Fruit fly (Drosophila melanogaster): ENCODE measurements around the gene TTLL6B.

Gene TTLL6B

DNA sequence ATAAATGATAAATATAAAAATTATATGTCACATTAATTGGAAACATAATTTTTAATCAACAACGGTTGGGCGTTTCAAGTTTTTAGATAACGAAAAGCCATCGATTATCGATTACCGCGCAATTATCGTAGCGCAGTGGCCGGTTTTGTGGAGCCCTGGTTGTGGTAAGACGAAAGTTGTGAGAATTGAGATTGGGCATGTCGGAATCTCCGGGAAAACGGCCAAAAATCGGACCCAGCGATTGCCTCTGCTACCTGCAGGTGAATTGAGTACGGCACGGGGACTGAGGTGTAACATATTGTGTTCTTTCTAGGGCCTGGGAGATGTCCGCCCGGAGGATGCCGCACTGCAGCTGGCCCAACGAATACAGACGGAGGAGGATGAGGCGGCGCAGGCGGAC, 32.8 kb upstream of the TTLL6B start, which contains the start of gene CG3368:
CG3368 (plus strand) TSS at position 136 of the 400 bp plus-strand sequence.
- no peak for TF ChIP-seq Sp1 (GFP tag; optimal IDR thresholded peaks at IDR 0.05)
- TF ChIP-seq woc (GFP tag; optimal IDR thresholded peaks at IDR 0.05) = no peak
- TF ChIP-seq sage (GFP tag; optimal IDR thresholded peaks at IDR 0.05) = no peak
- no peak for TF ChIP-seq Hr83 (GFP tag; optimal IDR thresholded peaks at IDR 0.05; ENCODE audit: poor library complexity, severe bottlenecking)
- no peak for TF ChIP-seq Dfd (GFP tag; optimal IDR thresholded peaks at IDR 0.05)
- TF ChIP-seq GATAd (GFP tag; optimal IDR thresholded peaks at IDR 0.05) = no peak
- TF ChIP-seq dmrt93B (GFP tag; optimal IDR thresholded peaks at IDR 0.05) = no peak
- TF ChIP-seq dl (GFP tag; optimal IDR thresholded peaks at IDR 0.05; ENCODE audit: insufficient read depth in 1 of 2, partially characterized antibody in 2 of 2) = no peak
- no peak for TF ChIP-seq pan (optimal IDR thresholded peaks at IDR 0.05)
- no peak for TF ChIP-seq Mio (GFP tag; optimal IDR thresholded peaks at IDR 0.05)
- TF ChIP-seq foxo (GFP tag; optimal IDR thresholded peaks at IDR 0.05) = no peak

DNA sequence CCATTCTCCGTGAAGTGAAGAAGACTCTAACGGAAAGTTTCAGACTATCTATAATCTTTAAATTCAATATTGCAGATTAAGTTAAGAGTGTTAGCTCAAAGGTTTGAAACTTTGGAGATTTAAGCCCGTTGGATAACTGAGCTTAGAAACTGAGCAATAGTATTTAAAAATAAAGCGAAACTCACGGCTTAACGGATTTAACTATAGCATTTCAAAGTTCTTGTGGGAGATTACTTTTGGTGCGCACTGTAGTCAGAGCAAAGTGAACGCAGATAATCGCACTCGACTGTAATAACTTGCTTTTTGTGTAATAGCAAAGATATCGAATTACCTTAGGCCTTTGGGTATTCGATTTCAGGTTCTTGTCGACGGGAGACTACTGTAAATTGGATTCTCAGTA, 31.5 kb upstream of the TTLL6B start, which contains the start of gene mrt:
mrt (minus strand) TSS at position 376 of the 400 bp plus-strand sequence.
- TF ChIP-seq CG9705 (GFP tag; optimal IDR thresholded peaks at IDR 0.05) (peak; percentile 9), usp (GFP tag; optimal IDR thresholded peaks at IDR 0.05) (no peak), psq (GFP tag; optimal IDR thresholded peaks at IDR 0.05) (peak; percentile 28), h (GFP tag; optimal IDR thresholded peaks at IDR 0.05) (peak; percentile 57), dmrt93B (GFP tag; optimal IDR thresholded peaks at IDR 0.05) (peak; percentile 23), Hnf4 (GFP tag; optimal IDR thresholded peaks at IDR 0.05) (peak; percentile 64), Dif (GFP tag; optimal IDR thresholded peaks at IDR 0.05; ENCODE audit: partially characterized antibody) (no peak), Hr83 (GFP tag; optimal IDR thresholded peaks at IDR 0.05; ENCODE audit: poor library complexity, severe bottlenecking) (peak; percentile 1), sage (GFP tag; optimal IDR thresholded peaks at IDR 0.05) (no peak), CG32264 (GFP tag; optimal IDR thresholded peaks at IDR 0.05) (no peak), rgr (GFP tag; optimal IDR thresholded peaks at IDR 0.05) (peak; percentile 58), Vsx2 (GFP tag; optimal IDR thresholded peaks at IDR 0.05; ENCODE audit: partially characterized antibody) (no peak), lola (GFP tag; optimal IDR thresholded peaks at IDR 0.05) (no peak), Sp1 (GFP tag; optimal IDR thresholded peaks at IDR 0.05) (peak; percentile 34), woc (GFP tag; optimal IDR thresholded peaks at IDR 0.05) (peak; percentile 89), Mio (GFP tag; optimal IDR thresholded peaks at IDR 0.05) (no peak), Jra (GFP tag; optimal IDR thresholded peaks at IDR 0.05) (no peak), HLH106 (tag; optimal IDR thresholded peaks at IDR 0.05) (peak; percentile 61), CrebA (GFP tag; optimal IDR thresholded peaks at IDR 0.05; ENCODE audit: borderline replicate concordance) (no peak), N (GFP tag; optimal IDR thresholded peaks at IDR 0.05) (no peak), tai (GFP tag; optimal IDR thresholded peaks at IDR 0.05) (no peak), fru (GFP tag; optimal IDR thresholded peaks at IDR 0.05) (peak; percentile 73), pan (optimal IDR thresholded peaks at IDR 0.05) (no peak), sv (GFP tag; optimal IDR thresholded peaks at IDR 0.05) (peak; percentile 39), brk (GFP tag; optimal IDR thresholded peaks at IDR 0.05) (no peak), GATAd (GFP tag; optimal IDR thresholded peaks at IDR 0.05) (no peak), OdsH (GFP tag; optimal IDR thresholded peaks at IDR 0.05) (peak; percentile 47), dsf (GFP tag; optimal IDR thresholded peaks at IDR 0.05; ENCODE audit: borderline replicate concordance) (no peak), Hr78 (GFP tag; optimal IDR thresholded peaks at IDR 0.05) (no peak), foxo (GFP tag; optimal IDR thresholded peaks at IDR 0.05) (peak in 1 of 2 experiments; percentile 73), dl (GFP tag; optimal IDR thresholded peaks at IDR 0.05; ENCODE audit: insufficient read depth in 1 of 2, partially characterized antibody in 2 of 2) (no peak), Rel (GFP tag; optimal IDR thresholded peaks at IDR 0.05) (no peak), Rel (tag; optimal IDR thresholded peaks at IDR 0.05) (no peak), br (GFP tag; optimal IDR thresholded peaks at IDR 0.05) (peak; percentile 42), ey (GFP tag; optimal IDR thresholded peaks at IDR 0.05) (peak; percentile 62)

DNA sequence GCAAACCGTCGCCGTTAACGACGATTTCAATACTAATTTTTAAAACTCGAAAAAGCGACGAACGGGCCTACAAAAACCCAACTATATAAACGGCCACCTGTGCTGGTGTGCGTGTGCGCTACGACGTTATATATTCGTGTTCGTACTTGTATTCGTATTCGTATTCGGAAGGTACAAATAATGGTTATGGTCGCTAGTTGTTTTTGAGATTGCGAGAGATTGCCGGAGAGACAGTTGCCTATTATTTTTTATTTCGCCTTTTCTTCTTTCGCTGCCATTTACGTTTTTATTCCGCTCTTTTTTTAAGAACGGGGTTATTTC, 31.0 kb upstream of the TTLL6B start:
- no peak for TF ChIP-seq Dfd (GFP tag; optimal IDR thresholded peaks at IDR 0.05)
- no peak for TF ChIP-seq CG32264 (GFP tag; optimal IDR thresholded peaks at IDR 0.05)
- no peak for TF ChIP-seq GATAd (GFP tag; optimal IDR thresholded peaks at IDR 0.05)
- TF ChIP-seq jim (GFP tag; optimal IDR thresholded peaks at IDR 0.05) = no peak
- TF ChIP-seq Mio (GFP tag; optimal IDR thresholded peaks at IDR 0.05) = no peak
- TF ChIP-seq ey (GFP tag; optimal IDR thresholded peaks at IDR 0.05) = no peak
- no peak for TF ChIP-seq dsf (GFP tag; optimal IDR thresholded peaks at IDR 0.05; ENCODE audit: borderline replicate concordance)
- no peak for TF ChIP-seq psq (GFP tag; optimal IDR thresholded peaks at IDR 0.05)
- no peak for TF ChIP-seq dl (GFP tag; optimal IDR thresholded peaks at IDR 0.05; ENCODE audit: insufficient read depth in 1 of 2, partially characterized antibody in 2 of 2)
- no peak for TF ChIP-seq usp (GFP tag; optimal IDR thresholded peaks at IDR 0.05)
